Worm (Caenorhabditis elegans): ENCODE measurements around the gene C02F5.3.

C02F5.3 gene

DNA sequence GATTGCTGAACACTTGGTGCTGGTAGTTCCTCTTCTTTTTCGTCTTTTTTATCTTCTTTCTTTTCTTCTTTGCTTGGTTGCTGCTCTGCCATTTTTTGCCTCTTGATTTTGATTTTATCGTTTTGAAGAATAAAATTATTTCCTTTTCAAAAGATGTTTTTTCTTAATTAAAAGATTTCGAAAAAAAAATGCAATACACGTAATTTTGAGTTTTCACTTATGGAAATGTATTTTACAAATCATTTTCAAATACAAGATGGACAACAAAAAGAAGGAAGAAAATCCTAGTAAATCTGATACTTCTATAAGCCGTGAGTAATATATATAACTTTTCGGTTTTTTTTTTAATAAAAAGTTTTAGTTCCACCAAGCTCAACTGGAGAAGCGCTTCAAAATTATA is 3.7 kb downstream of the C02F5.3 start, which contains the start of the genes C02F5.10 and C02F5.2:
TSS of gene C02F5.10 (minus strand) at position 101 of the 400 bp plus-strand sequence.
TSS of gene C02F5.2 (plus strand) at position 239 of the 400 bp plus-strand sequence.
- TF ChIP-seq attf-4 (tag; optimal IDR thresholded peaks at IDR 0.05) (no peak), saeg-2 (GFP tag; IDR thresholded peaks at IDR 0.05) (no peak), aly-2 (tag; optimal IDR thresholded peaks at IDR 0.05) (no peak), zfp-3 (GFP tag; conservative IDR thresholded peaks at IDR 0.05) (no peak), ama-1 (optimal IDR thresholded peaks at IDR 0.05) (no peak), nhr-102 (tag; optimal IDR thresholded peaks at IDR 0.05) (no peak), duxl-1 (tag; optimal IDR thresholded peaks at IDR 0.05; ENCODE audit: poor library complexity) (no peak), ceh-28 (tag; optimal IDR thresholded peaks at IDR 0.05) (no peak), F37D6.2 (tag; optimal IDR thresholded peaks at IDR 0.05) (no peak), vab-7 (GFP tag; IDR thresholded peaks at IDR 0.05) (no peak), ceh-62 (tag; optimal IDR thresholded peaks at IDR 0.05) (no peak), mes-2 (tag; optimal IDR thresholded peaks at IDR 0.05; ENCODE audit: poor library complexity, severe bottlenecking) (no peak), lin-38 (GFP tag; IDR thresholded peaks at IDR 0.05) (no peak), ZK546.5 (tag; optimal IDR thresholded peaks at IDR 0.05) (no peak), hlh-30 (tag; optimal IDR thresholded peaks at IDR 0.05; ENCODE audit: insufficient read depth) (no peak), gei-8 (GFP tag; optimal IDR thresholded peaks at IDR 0.05) (no peak), nhr-237 (tag; optimal IDR thresholded peaks at IDR 0.05) (no peak), set-16 (GFP tag; IDR thresholded peaks at IDR 0.05) (no peak), dmd-8 (GFP tag; IDR thresholded peaks at IDR 0.05) (no peak)

DNA sequence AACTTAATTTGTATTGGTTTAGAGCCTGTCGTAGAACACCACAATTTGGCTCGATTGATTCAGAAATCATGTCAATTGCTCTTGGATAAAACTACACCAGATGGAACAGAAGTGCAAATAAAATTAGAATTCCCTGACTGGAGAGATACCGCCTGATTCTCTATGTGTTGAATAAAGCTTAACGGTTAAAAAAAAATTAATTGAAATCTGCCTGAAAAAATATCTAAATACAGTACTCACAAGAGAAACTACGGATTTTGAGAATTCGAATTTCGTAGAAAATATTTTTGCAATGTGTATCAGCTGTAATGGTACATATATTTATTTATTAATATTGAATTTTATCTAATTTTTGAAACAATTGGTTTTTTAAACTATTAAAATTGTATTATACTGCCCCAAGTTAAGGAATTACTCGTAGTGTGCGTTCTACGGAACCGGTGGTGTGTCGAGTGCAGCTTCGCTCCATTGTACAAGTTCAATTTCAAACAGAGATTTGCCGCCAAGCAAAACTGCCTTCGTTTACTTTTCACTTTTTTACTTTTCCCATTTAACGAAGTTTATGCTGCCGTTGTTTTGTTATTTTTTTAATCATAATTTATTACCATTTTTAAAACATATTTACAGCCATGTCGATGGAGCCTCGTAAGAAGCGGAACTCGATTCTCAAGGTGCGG is 4.5 kb downstream of the C02F5.3 start, which contains the start of gene knl-1:
TSS of gene knl-1 (plus strand) at position 626 of the 677 bp plus-strand sequence.
- TF ChIP-seq zip-11 (GFP tag; IDR thresholded peaks at IDR 0.05) (no peak), cey-2 (tag; optimal IDR thresholded peaks at IDR 0.05; ENCODE audit: borderline replicate concordance, insufficient read depth) (no peak), rbr-2 (tag; optimal IDR thresholded peaks at IDR 0.05) (no peak), lin-38 (GFP tag; IDR thresholded peaks at IDR 0.05) (peak; percentile 94), hlh-11 (tag; optimal IDR thresholded peaks at IDR 0.05) (no peak), F37D6.2 (tag; optimal IDR thresholded peaks at IDR 0.05) (no peak), tra-1 (GFP tag; IDR thresholded peaks at IDR 0.05) (no peak), ceh-44 (GFP tag; IDR thresholded peaks at IDR 0.05) (no peak), F49E8.2 (tag; optimal IDR thresholded peaks at IDR 0.05; ENCODE audit: borderline replicate concordance) (no peak), hif-1 (tag; optimal IDR thresholded peaks at IDR 0.05) (peak in 1 of 2 experiments; percentile 69), attf-4 (tag; optimal IDR thresholded peaks at IDR 0.05) (no peak), F10B5.3 (tag; optimal IDR thresholded peaks at IDR 0.05) (no peak), daf-12 (tag; optimal IDR thresholded peaks at IDR 0.05) (no peak), unc-39 (tag; optimal IDR thresholded peaks at IDR 0.05) (no peak), madf-9 (GFP tag; conservative IDR thresholded peaks at IDR 0.05) (no peak), ceh-62 (tag; optimal IDR thresholded peaks at IDR 0.05) (no peak), R02D3.7 (tag; optimal IDR thresholded peaks at IDR 0.05) (no peak), mep-1 (tag; optimal IDR thresholded peaks at IDR 0.05) (no peak), dmd-6 (GFP tag; IDR thresholded peaks at IDR 0.05) (no peak), gei-8 (GFP tag; optimal IDR thresholded peaks at IDR 0.05) (no peak), dmd-8 (GFP tag; IDR thresholded peaks at IDR 0.05) (no peak), F26F4.8 (GFP tag; conservative IDR thresholded peaks at IDR 0.05) (no peak), T26A8.4 (GFP tag; IDR thresholded peaks at IDR 0.05) (no peak), skn-1 (tag; optimal IDR thresholded peaks at IDR 0.05) (no peak), nhr-42 (GFP tag; IDR thresholded peaks at IDR 0.05) (no peak), mdt-29 (GFP tag; IDR thresholded peaks at IDR 0.05) (no peak), nhr-76 (tag; optimal IDR thresholded peaks at IDR 0.05) (no peak), lin-15B (tag; optimal IDR thresholded peaks at IDR 0.05) (no peak), Y5F2A.4 (GFP tag; optimal IDR thresholded peaks at IDR 0.05) (no peak), pqm-1 (tag; optimal IDR thresholded peaks at IDR 0.05) (no peak), daf-19 (GFP tag; conservative IDR thresholded peaks at IDR 0.05) (no peak), dpl-1 (GFP tag; optimal IDR thresholded peaks at IDR 0.05) (peak; percentile 75), D1046.2 (GFP tag; IDR thresholded peaks at IDR 0.05) (no peak), ztf-7 (tag; optimal IDR thresholded peaks at IDR 0.05) (no peak), ctbp-1 (GFP tag; IDR thresholded peaks at IDR 0.05) (no peak), unc-130 (GFP tag; optimal IDR thresholded peaks at IDR 0.05) (peak; percentile 97)

Data from whole organism, L4 larva.